Worm (Caenorhabditis elegans) whole organism, L3 larva: ENCODE measurements around the gene nhr-173.

ENCODE experiments used
- R02D3.7 ChIP-seq: fragments of 150-350 bp; optimal IDR thresholded peaks from 2 replicates; lab custom pipeline; 2014; ENCODE audit warnings: missing biosample characterization, missing genetic modification characterization
- aly-2 ChIP-seq: fragments of 150-350 bp; optimal IDR thresholded peaks from 2 replicates; lab custom pipeline; 2014; ENCODE audit warnings: missing biosample characterization, missing genetic modification characterization
- ceh-28 ChIP-seq: fragments of 150-350 bp; optimal IDR thresholded peaks from 2 replicates; lab custom pipeline; 2014; ENCODE audit warnings: missing biosample characterization, missing genetic modification reagents, missing genetic modification characterization
- ceh-9 ChIP-seq: sonication (generic microtip); optimal IDR thresholded peaks from 2 replicates; lab custom pipeline; 2018; ENCODE audit warnings: missing biosample characterization, missing genetic modification characterization
- egl-27 ChIP-seq: sonication (generic microtip); optimal IDR thresholded peaks from 4 replicates; lab custom pipeline; 2017; ENCODE audit warnings: missing biosample characterization, missing genetic modification reagents, missing genetic modification characterization
- elt-1 ChIP-seq: fragments of 150-350 bp; optimal IDR thresholded peaks from 2 replicates; lab custom pipeline; 2014; ENCODE audit warnings: missing biosample characterization, missing genetic modification characterization
- elt-2 ChIP-seq: sonication (generic microtip); optimal IDR thresholded peaks from 2 replicates; lab custom pipeline; 2016; ENCODE audit warnings: missing genetic modification reagents, mild to moderate bottlenecking, missing genetic modification characterization, missing compliant biosample characterization
- eor-1 ChIP-seq, 2 experiments: fragments of 150-350 bp; optimal IDR thresholded peaks; 2 replicates each; lab custom pipeline; 2014 to 2018; ENCODE audit warnings: missing biosample characterization in 2 of 2, missing genetic modification characterization in 2 of 2
- jun-1 ChIP-seq: fragments of 150-350 bp; optimal IDR thresholded peaks from 2 replicates; lab custom pipeline; 2014; ENCODE audit warnings: missing biosample characterization, missing genetic modification reagents, missing genetic modification characterization
- lin-39 ChIP-seq: fragments of 150-350 bp; optimal IDR thresholded peaks from 2 replicates; lab custom pipeline; 2018; ENCODE audit warnings: missing biosample characterization, missing genetic modification reagents, missing genetic modification characterization
- mdl-1 ChIP-seq: fragments of 150-350 bp; optimal IDR thresholded peaks from 2 replicates; lab custom pipeline; 2014; ENCODE audit warnings: missing biosample characterization, missing genetic modification characterization
- nfya-1 ChIP-seq: sonication (generic microtip); optimal IDR thresholded peaks from 2 replicates; lab custom pipeline; 2017; ENCODE audit warnings: missing genetic modification characterization, mild to moderate bottlenecking, missing compliant biosample characterization, antibody characterized with exemption, moderate library complexity; ENCODE audit not compliant: insufficient read depth
- nhr-11 ChIP-seq: fragments of 150-350 bp; optimal IDR thresholded peaks from 2 replicates; lab custom pipeline; 2014; ENCODE audit warnings: missing biosample characterization, missing genetic modification characterization
- nhr-23 ChIP-seq: fragments of 150-350 bp; optimal IDR thresholded peaks from 2 replicates; lab custom pipeline; 2014; ENCODE audit warnings: missing biosample characterization, missing genetic modification reagents, missing genetic modification characterization
- nhr-237 ChIP-seq: fragments of 150-350 bp; optimal IDR thresholded peaks from 2 replicates; lab custom pipeline; 2014; ENCODE audit warnings: missing biosample characterization, missing genetic modification characterization
- nhr-25 ChIP-seq: sonication (generic microtip); optimal IDR thresholded peaks from 2 replicates; lab custom pipeline; 2017; ENCODE audit warnings: missing biosample characterization, missing genetic modification characterization
- nhr-28 ChIP-seq: fragments of 150-350 bp; optimal IDR thresholded peaks from 2 replicates; lab custom pipeline; 2014; ENCODE audit warnings: missing biosample characterization, missing genetic modification characterization
- nhr-43 ChIP-seq: sonication (generic microtip); optimal IDR thresholded peaks from 2 replicates; lab custom pipeline; 2016; ENCODE audit warnings: mild to moderate bottlenecking, missing genetic modification characterization, missing compliant biosample characterization; ENCODE audit not compliant: poor library complexity, severe bottlenecking
- nhr-67 ChIP-seq: fragments of 150-350 bp; optimal IDR thresholded peaks from 2 replicates; lab custom pipeline; 2014; ENCODE audit warnings: missing biosample characterization, missing genetic modification characterization
- nhr-76 ChIP-seq: fragments of 150-350 bp; sonication (generic microtip); optimal IDR thresholded peaks from 5 replicates; lab custom pipeline; 2014; ENCODE audit warnings: missing biosample characterization, missing genetic modification characterization
- nhr-77 ChIP-seq: fragments of 150-350 bp; optimal IDR thresholded peaks from 2 replicates; lab custom pipeline; 2014; ENCODE audit warnings: missing biosample characterization, missing genetic modification characterization
- pha-4 ChIP-seq: fragments of 150-350 bp; optimal IDR thresholded peaks from 2 replicates; lab custom pipeline; 2014; ENCODE audit warnings: missing biosample characterization, missing genetic modification reagents, missing genetic modification characterization
- pqm-1 ChIP-seq: fragments of 150-350 bp; optimal IDR thresholded peaks from 2 replicates; lab custom pipeline; 2017; ENCODE audit warnings: missing biosample characterization, missing genetic modification characterization, inconsistent platforms
- sea-2 ChIP-seq: fragments of 150-350 bp; sonication (generic microtip); optimal IDR thresholded peaks from 4 replicates; lab custom pipeline; 2014; ENCODE audit warnings: missing biosample characterization, missing genetic modification reagents, missing genetic modification characterization
- skn-1 ChIP-seq: fragments of 150-350 bp; optimal IDR thresholded peaks from 2 replicates; lab custom pipeline; 2014; ENCODE audit warnings: missing biosample characterization, missing genetic modification characterization
- unc-39 ChIP-seq: sonication (generic microtip); optimal IDR thresholded peaks from 4 replicates; lab custom pipeline; 2017; ENCODE audit warnings: missing biosample characterization, missing genetic modification characterization
- unc-62 ChIP-seq: fragments of 150-350 bp; sonication (generic microtip); optimal IDR thresholded peaks from 4 replicates; lab custom pipeline; 2014; ENCODE audit warnings: missing biosample characterization, missing genetic modification reagents, missing genetic modification characterization
- ztf-11 ChIP-seq: fragments of 150-350 bp; optimal IDR thresholded peaks from 2 replicates; lab custom pipeline; 2014; ENCODE audit warnings: missing biosample characterization, missing genetic modification characterization
- ztf-4 ChIP-seq: fragments of 150-350 bp; optimal IDR thresholded peaks from 2 replicates; lab custom pipeline; 2014; ENCODE audit warnings: missing biosample characterization, missing genetic modification characterization

The nhr-173 gene

DNA sequence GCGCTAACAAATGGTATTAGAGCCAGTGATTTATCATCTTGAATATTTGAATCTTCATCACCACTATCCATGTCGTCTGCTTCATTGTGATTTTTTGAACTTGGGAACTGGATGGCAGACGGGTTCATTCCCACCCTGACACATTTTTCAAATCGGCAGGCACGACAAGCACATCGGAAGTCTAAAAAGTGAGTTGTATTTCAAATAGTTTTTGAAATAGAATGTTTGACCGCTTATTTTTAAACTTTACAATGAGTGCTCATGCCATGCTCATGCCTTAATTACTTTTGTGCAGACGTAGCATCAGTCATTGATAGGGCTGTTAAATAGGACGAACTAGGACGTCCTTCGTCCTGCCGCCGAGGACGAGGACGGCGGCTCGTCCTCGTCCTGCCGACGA lies 17.4 kb upstream of the nhr-173 start:
- TF ChIP-seq ztf-4 (tag; lab: Kevin White, UChicago) = no peak
- TF ChIP-seq nhr-28 (tag; lab: Kevin White, UChicago) = no peak
- no peak for TF ChIP-seq aly-2 (tag; lab: Kevin White, UChicago)
- no peak for TF ChIP-seq nhr-77 (tag; lab: Kevin White, UChicago)
- TF ChIP-seq ztf-11 = no peak
- TF ChIP-seq unc-39 (tag; lab: Kevin White, UChicago) = no peak
- no peak for TF ChIP-seq jun-1 (tag; lab: Kevin White, UChicago)
- no peak for TF ChIP-seq egl-27 (tag; lab: Kevin White, UChicago)
- TF ChIP-seq elt-1 (tag; lab: Kevin White, UChicago) = no peak
- no peak for TF ChIP-seq eor-1 (tag; optimal IDR thresholded peaks at IDR 0.05; lab: Kevin White, UChicago)
- TF ChIP-seq R02D3.7 (tag; lab: Kevin White, UChicago) = no peak
- TF ChIP-seq nhr-11 (tag; lab: Kevin White, UChicago) = no peak
- no peak for TF ChIP-seq nhr-67 (tag; lab: Kevin White, UChicago)

DNA sequence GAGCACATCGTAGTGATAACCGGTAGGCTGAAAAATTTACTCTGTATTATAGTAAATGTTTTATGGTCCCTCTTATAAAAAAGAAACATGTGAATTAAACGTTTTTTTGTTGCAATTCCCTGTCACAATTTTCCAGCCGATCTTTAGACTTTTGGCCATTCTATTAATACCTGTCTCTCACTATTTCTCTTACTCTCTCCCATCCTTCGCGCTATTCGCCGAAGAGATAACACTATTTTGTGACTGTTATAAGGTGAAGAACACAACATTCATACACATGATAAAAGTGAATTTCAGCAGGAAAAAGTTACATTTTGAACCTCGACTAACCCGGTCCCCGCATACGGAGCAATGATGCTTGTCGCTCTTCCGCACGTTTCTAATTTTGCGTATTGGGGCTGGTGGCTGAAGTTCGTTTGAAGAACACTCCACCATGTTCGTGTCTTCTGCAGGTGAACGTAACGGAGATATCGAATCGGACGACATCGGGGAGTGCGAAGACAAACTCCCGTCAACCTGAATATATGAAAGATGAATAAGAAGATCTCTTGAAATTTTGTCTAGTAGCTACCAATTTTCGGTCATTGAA lies 16.2 kb upstream of the nhr-173 start:
- peak; percentile 40 for TF ChIP-seq jun-1 (tag; lab: Kevin White, UChicago)
- TF ChIP-seq pqm-1 (tag; lab: Kevin White, UChicago) = peak; percentile 70
- TF ChIP-seq nfya-1 (tag; lab: Kevin White, UChicago) = peak; percentile 16
- no peak for TF ChIP-seq sea-2
- TF ChIP-seq nhr-76 (tag; lab: Kevin White, UChicago) = no peak
- TF ChIP-seq ceh-28 (tag; lab: Kevin White, UChicago) = peak; percentile 32
- TF ChIP-seq egl-27 (tag; lab: Kevin White, UChicago) = no peak
- TF ChIP-seq nhr-43 (tag; lab: Kevin White, UChicago) = peak; percentile 62
- TF ChIP-seq nhr-23 = peak; percentile 67
- peak; percentile 73 for TF ChIP-seq elt-2 (tag; lab: Kevin White, UChicago)
- TF ChIP-seq nhr-25 (tag; lab: Kevin White, UChicago) = peak; percentile 75
- TF ChIP-seq, all 47 proteins: peak for 8

- TF ChIP-seq unc-62 (GFP tag; lab: Kevin White, UChicago) = no peak
- TF ChIP-seq nhr-25 (tag; lab: Kevin White, UChicago) = peak; percentile 17
Observed at ce11 chrX:6640570-6641199, 14.6 kb upstream of the nhr-173 start, which contains the start of gene nhr-120. TSS of gene nhr-120 (minus strand) at chrX:6640620.

DNA sequence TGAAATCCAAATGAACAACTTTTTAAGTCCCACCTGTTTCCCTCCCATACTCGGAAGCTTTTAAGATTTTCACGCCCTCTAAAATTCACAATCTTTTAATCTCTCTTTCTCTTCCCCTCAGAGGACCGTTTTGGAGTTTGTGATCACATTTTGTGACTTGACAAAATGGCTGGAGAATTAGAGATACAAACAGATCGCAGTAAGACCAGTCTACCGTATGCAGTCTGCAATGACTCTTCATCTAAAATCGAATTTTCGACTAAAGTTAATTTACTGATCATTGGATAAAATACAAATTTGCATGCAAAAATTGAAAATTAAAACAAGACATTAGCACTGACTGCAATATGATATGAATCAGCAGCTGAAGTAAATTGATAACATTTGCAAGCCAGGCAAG lies 13.8 kb upstream of the nhr-173 start:
- TF ChIP-seq ztf-11 (no peak), elt-2 (tag; lab: Kevin White, UChicago) (peak; percentile 29), nfya-1 (tag; lab: Kevin White, UChicago) (peak; percentile 18), nhr-11 (tag; lab: Kevin White, UChicago) (no peak), nhr-25 (tag; lab: Kevin White, UChicago) (peak; percentile 55)

DNA sequence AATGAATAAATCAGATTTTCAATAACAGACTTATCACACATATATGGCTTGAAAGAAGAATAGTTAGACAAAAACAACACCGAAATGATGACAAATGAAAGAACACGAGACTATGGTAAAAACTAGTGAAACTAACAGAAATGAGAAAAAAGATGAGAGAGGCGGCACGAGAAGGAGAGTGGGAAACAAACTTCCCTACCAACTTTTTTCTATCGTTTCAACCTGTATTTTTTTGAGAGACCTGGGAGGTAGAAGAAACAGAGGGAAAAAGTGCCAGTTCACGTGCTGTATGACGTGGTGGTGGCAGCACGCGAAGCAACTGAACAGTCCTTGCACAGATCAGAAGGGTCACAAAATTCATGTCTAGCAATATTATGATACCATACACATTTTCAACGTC lies 12.5 kb upstream of the nhr-173 start:
- TF ChIP-seq lin-39 (tag; lab: Kevin White, UChicago) (no peak), elt-2 (tag; lab: Kevin White, UChicago) (peak; percentile 49), skn-1 (tag; lab: Kevin White, UChicago) (peak; percentile 41), nhr-67 (tag; lab: Kevin White, UChicago) (no peak), mdl-1 (tag; lab: Kevin White, UChicago) (peak; percentile 34), pha-4 (tag; lab: Kevin White, UChicago) (peak; percentile 65), ceh-9 (tag; lab: Kevin White, UChicago) (no peak), nhr-23 (peak; percentile 29), nhr-25 (tag; lab: Kevin White, UChicago) (peak; percentile 49), nhr-237 (tag; lab: Kevin White, UChicago) (no peak), egl-27 (tag; lab: Kevin White, UChicago) (no peak)
